Fruit fly (Drosophila melanogaster): ENCODE measurements around the gene CG12278.

DNA sequence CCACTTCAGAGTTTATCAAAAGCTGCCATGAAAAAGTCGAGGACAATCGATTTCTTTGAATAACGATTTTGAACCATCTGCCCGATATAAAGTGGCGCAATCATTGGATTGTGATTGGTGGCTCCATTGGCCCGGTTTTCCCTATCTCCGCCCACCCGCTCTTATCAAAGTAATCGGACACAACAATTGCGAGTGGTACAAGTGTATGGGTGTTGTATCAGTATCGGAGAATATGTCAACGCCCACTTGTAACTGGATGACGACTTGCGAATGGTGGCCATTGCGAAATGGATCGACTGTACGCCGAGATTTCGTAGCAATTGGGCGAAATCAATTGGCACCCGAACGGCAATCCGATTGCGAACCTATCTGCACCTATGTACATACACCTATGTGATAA is 33.7 kb downstream of the CG12278 start:
- TF ChIP-seq N (GFP tag; optimal IDR thresholded peaks at IDR 0.05) (no peak), Hnf4 (GFP tag; optimal IDR thresholded peaks at IDR 0.05) (no peak), dsf (GFP tag; optimal IDR thresholded peaks at IDR 0.05; ENCODE audit: borderline replicate concordance) (no peak), fru (GFP tag; optimal IDR thresholded peaks at IDR 0.05) (no peak), OdsH (GFP tag; optimal IDR thresholded peaks at IDR 0.05) (no peak), Mio (GFP tag; optimal IDR thresholded peaks at IDR 0.05) (no peak), h (GFP tag; optimal IDR thresholded peaks at IDR 0.05) (no peak), Vsx2 (GFP tag; optimal IDR thresholded peaks at IDR 0.05; ENCODE audit: partially characterized antibody) (no peak)
